Fruit fly (Drosophila melanogaster) S2 (cell line): ENCODE results near the gene Tom40.

Experiments used
- CG8478 ChIP-seq: fragments of >200 bp; optimal IDR thresholded peaks from 2 replicates; lab custom pipeline; 2018
- CTCF ChIP-seq, 2 experiments: fragments of >200 bp; optimal IDR thresholded peaks; 2 replicates each; lab custom pipeline; 2018

DNA sequence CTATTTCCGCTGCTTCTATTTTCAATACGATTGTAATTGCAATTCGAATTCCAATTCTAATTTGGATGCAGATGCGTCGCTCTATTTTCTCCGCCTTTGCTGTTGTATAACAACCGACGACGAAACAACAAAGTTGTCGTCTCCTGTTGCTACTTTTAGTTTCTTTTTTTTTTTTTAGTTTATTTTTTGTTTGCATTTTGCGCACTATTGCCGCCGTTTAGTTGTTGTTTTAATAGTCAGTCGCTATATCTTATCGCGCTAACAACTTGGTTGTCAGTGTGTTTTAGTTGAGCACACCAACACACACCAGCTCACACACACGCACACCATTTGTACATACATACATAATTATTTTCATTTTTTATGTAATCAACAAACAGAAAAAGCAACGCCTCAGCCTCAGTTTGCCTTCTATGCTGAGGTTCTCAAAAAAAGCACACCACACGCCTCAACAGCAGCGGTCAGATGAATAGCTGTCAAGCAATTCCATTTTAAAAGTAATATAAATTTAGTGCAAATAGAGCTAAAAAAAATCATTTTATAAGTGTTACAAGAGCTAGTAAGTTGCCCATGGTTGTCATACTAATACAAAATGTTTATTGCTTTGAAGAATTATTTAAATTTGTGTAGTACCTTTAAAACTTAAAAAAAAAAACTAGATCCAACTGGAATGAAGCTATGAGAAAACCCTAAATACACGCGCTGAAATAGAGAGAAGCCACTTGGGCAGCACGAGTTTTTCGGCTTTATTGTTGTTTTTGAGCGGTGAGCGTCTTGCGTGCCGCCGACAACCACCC is 35.2 kb upstream of the Tom40 start:
- no peak for TF ChIP-seq CG8478 (lab: Kevin White, UChicago)
- TF ChIP-seq CTCF (optimal IDR thresholded peaks at IDR 0.05; lab: Kevin White, UChicago), result no peak
